Fruit fly (Drosophila melanogaster) whole organism, pupa: Measurements from ENCODE around the gene Mbs.

Experiments
- CG10348 ChIP-seq: fragments of 200-800 bp; sonication (Bioruptor generic); IDR thresholded peaks from 2 replicates; pipeline ENCODE4 v1.3.6; 2022; ENCODE audit warnings: missing biosample characterization, missing genetic modification characterization
- CG12605 ChIP-seq: fragments of 200-800 bp; sonication (Bioruptor generic); IDR thresholded peaks from 2 replicates; pipeline ENCODE4 v1.3.6; 2022; ENCODE audit warnings: missing biosample characterization, missing genetic modification characterization
- CG13204 ChIP-seq: fragments of 200-800 bp; sonication (Bioruptor generic); optimal IDR thresholded peaks from 2 replicates; lab custom pipeline; 2018; ENCODE audit warnings: missing biosample characterization, mild to moderate bottlenecking, missing genetic modification characterization, moderate library complexity
- CG14655 ChIP-seq: fragments of 200-800 bp; sonication (Bioruptor generic); optimal IDR thresholded peaks from 3 replicates; lab custom pipeline; 2017; ENCODE audit warnings: mild to moderate bottlenecking, missing biosample characterization, missing genetic modification reagents, missing genetic modification characterization
- CG15710 ChIP-seq: fragments of 200-800 bp; sonication (Bioruptor generic); optimal IDR thresholded peaks from 2 replicates; lab custom pipeline; 2018; ENCODE audit warnings: missing biosample characterization, mild to moderate bottlenecking, missing genetic modification characterization, moderate library complexity
- CG17806 ChIP-seq: fragments of 200-800 bp; sonication (Bioruptor generic); optimal IDR thresholded peaks from 2 replicates; lab custom pipeline; 2018; ENCODE audit warnings: missing biosample characterization, mild to moderate bottlenecking, missing genetic modification characterization, moderate library complexity
- CG32121 ChIP-seq: fragments of 200-800 bp; sonication (Bioruptor generic); IDR thresholded peaks from 2 replicates; pipeline ENCODE4 v1.3.6; 2022; ENCODE audit warnings: missing biosample characterization, missing genetic modification characterization
- CG34367 ChIP-seq: fragments of 200-800 bp; sonication (Bioruptor generic); optimal IDR thresholded peaks from 2 replicates; lab custom pipeline; 2018; ENCODE audit warnings: missing biosample characterization, mild to moderate bottlenecking, missing genetic modification characterization
- CG4496 ChIP-seq: fragments of 200-800 bp; sonication (Bioruptor generic); IDR thresholded peaks from 3 replicates; pipeline ENCODE4 v1.3.6; 2022; ENCODE audit warnings: missing biosample characterization, missing genetic modification characterization
- CG8159 ChIP-seq: fragments of 200-800 bp; sonication (Bioruptor generic); optimal IDR thresholded peaks from 3 replicates; lab custom pipeline; 2018; ENCODE audit warnings: missing biosample characterization, mild to moderate bottlenecking, missing genetic modification characterization, moderate library complexity
- CG8301 ChIP-seq: fragments of 200-800 bp; sonication (Bioruptor generic); optimal IDR thresholded peaks from 2 replicates; lab custom pipeline; 2018; ENCODE audit warnings: missing biosample characterization, mild to moderate bottlenecking, missing genetic modification characterization
- CG9948 ChIP-seq: fragments of 200-800 bp; sonication (Bioruptor generic); optimal IDR thresholded peaks from 2 replicates; lab custom pipeline; 2018; ENCODE audit warnings: missing biosample characterization, mild to moderate bottlenecking, missing genetic modification characterization, moderate library complexity
- D1 ChIP-seq: fragments of 200-800 bp; sonication (Bioruptor generic); optimal IDR thresholded peaks from 2 replicates; lab custom pipeline; 2018; ENCODE audit warnings: missing biosample characterization, mild to moderate bottlenecking, missing genetic modification characterization, moderate library complexity
- EcR ChIP-seq: fragments of 200-800 bp; sonication (Bioruptor generic); optimal IDR thresholded peaks from 3 replicates; lab custom pipeline; 2019; ENCODE audit warnings: missing biosample characterization, missing genetic modification characterization, mild to moderate bottlenecking, moderate library complexity, missing genetic modification reagents
- Ets98B ChIP-seq: fragments of 200-800 bp; sonication (Bioruptor generic); IDR thresholded peaks from 2 replicates; pipeline ENCODE4 v1.3.6; 2022; ENCODE audit warnings: missing biosample characterization, missing genetic modification characterization
- Pif1A ChIP-seq: fragments of 200-800 bp; sonication (Bioruptor generic); optimal IDR thresholded peaks from 3 replicates; lab custom pipeline; 2016; ENCODE audit warnings: missing biosample characterization, missing genetic modification characterization
- Pif1B ChIP-seq: fragments of 200-800 bp; sonication (Bioruptor generic); optimal IDR thresholded peaks from 3 replicates; lab custom pipeline; 2016; ENCODE audit warnings: missing biosample characterization, missing genetic modification characterization
- Snoo ChIP-seq: fragments of 200-800 bp; sonication (Bioruptor generic); optimal IDR thresholded peaks from 3 replicates; lab custom pipeline; 2017; ENCODE audit warnings: missing biosample characterization, mild to moderate bottlenecking, missing genetic modification characterization, inconsistent platforms
- fd96Ca ChIP-seq: fragments of 200-800 bp; sonication (Bioruptor generic); IDR thresholded peaks from 3 replicates; pipeline ENCODE4 v1.3.6; 2022; ENCODE audit warnings: missing biosample characterization, missing genetic modification characterization
- gl ChIP-seq: fragments of 200-800 bp; sonication (Bioruptor generic); optimal IDR thresholded peaks from 2 replicates; lab custom pipeline; 2018; ENCODE audit warnings: missing biosample characterization, mild to moderate bottlenecking, missing genetic modification characterization
- rn ChIP-seq: fragments of 200-800 bp; sonication (Bioruptor generic); IDR thresholded peaks from 2 replicates; pipeline ENCODE4 v1.3.6; 2022; ENCODE audit warnings: missing biosample characterization, missing genetic modification characterization

Gene Mbs

DNA sequence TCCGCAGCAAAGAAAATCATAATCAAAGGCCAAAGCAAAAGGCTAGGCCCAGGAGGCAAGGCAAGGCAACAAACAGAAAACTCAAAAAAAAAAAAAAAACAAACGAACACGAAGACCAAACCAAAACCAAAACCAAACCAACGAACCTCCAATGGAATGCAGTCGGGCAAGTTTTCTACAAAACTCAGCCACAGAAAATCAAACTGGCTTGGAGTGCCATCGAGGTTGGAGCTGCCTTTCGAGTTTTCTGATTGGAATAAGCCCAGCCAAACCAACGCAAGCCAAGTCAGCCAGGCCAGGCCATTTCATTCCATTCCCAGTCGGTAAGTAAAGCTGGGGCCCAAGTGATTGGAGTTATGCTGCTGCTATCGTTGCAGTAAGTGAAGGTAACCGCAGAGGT is 9.1 kb upstream of the Mbs start:
- no peak for TF ChIP-seq CG17806
- TF ChIP-seq gl (tag; lab: Kevin White, UChicago) = no peak
- TF ChIP-seq CG8301 (tag; lab: Kevin White, UChicago) = no peak
- peak; percentile 45 for TF ChIP-seq CG12605 (GFP tag; lab: Robert Waterston, UW)
- peak; percentile 43 for TF ChIP-seq CG4496
- no peak for TF ChIP-seq D1
- no peak for TF ChIP-seq fd96Ca (GFP tag; lab: Robert Waterston, UW)
- TF ChIP-seq rn (GFP tag; lab: Robert Waterston, UW) = no peak
- no peak for TF ChIP-seq CG8159 (tag; lab: Kevin White, UChicago)
- TF ChIP-seq Snoo (tag; lab: Kevin White, UChicago) = no peak
- no peak for TF ChIP-seq CG34367 (tag; lab: Kevin White, UChicago)
- TF ChIP-seq Pif1A (GFP tag; lab: Kevin White, UChicago) = no peak
- no peak for TF ChIP-seq Pif1B (GFP tag; lab: Kevin White, UChicago)
- TF ChIP-seq Ets98B (GFP tag; lab: Robert Waterston, UW) = peak; percentile 4; the same call in 1 of the 2 replicates

- TF ChIP-seq CG4496 (peak; percentile 61; the same call in 2 of the 3 replicates), gl (tag; lab: Kevin White, UChicago) (peak; percentile 53), Pif1B (GFP tag; lab: Kevin White, UChicago) (peak; percentile 48), fd96Ca (GFP tag; lab: Robert Waterston, UW) (peak; percentile 36; the same call in 1 of the 3 replicates), CG13204 (GFP tag; lab: Kevin White, UChicago) (peak; percentile 77), CG8159 (tag; lab: Kevin White, UChicago) (peak; percentile 95), Ets98B (GFP tag; lab: Robert Waterston, UW) (peak; percentile 36; the same call in 1 of the 2 replicates), D1 (peak; percentile 81), CG12605 (GFP tag; lab: Robert Waterston, UW) (peak; percentile 48; the same call in 1 of the 2 replicates), CG17806 (peak; percentile 81), Pif1A (GFP tag; lab: Kevin White, UChicago) (peak; percentile 49), EcR (GFP tag; lab: Kevin White, UChicago) (peak; percentile 90), Snoo (tag; lab: Kevin White, UChicago) (peak; percentile 77), CG10348 (GFP tag; lab: Robert Waterston, UW) (no peak), CG32121 (GFP tag; lab: Robert Waterston, UW) (peak; percentile 60), CG9948 (tag; lab: Kevin White, UChicago) (peak; percentile 86), CG14655 (peak; percentile 88), CG8301 (tag; lab: Kevin White, UChicago) (peak; percentile 82), rn (GFP tag; lab: Robert Waterston, UW) (peak; percentile 4; the same call in 1 of the 2 replicates), CG34367 (tag; lab: Kevin White, UChicago) (peak; percentile 80), CG15710 (tag; lab: Kevin White, UChicago) (peak; percentile 91)
- TF ChIP-seq, all 21 proteins: peak for 20
These were observed 8.5 kb upstream of the Mbs start for dm6 chr3L:16043045-16043781.

dm6 chr3L:16043782-16044352 is 7.9 kb upstream of the Mbs start:
- TF ChIP-seq fd96Ca (GFP tag; lab: Robert Waterston, UW) (no peak), D1 (no peak), CG9948 (tag; lab: Kevin White, UChicago) (no peak)

- TF ChIP-seq CG32121 (GFP tag; lab: Robert Waterston, UW) (peak; percentile 34), Pif1A (GFP tag; lab: Kevin White, UChicago) (no peak), EcR (GFP tag; lab: Kevin White, UChicago) (no peak), CG12605 (GFP tag; lab: Robert Waterston, UW) (peak; percentile 11; the same call in 1 of the 2 replicates), D1 (no peak), CG15710 (tag; lab: Kevin White, UChicago) (peak; percentile 25), Snoo (tag; lab: Kevin White, UChicago) (no peak), CG4496 (peak; percentile 33; the same call in 2 of the 3 replicates), CG9948 (tag; lab: Kevin White, UChicago) (no peak), CG10348 (GFP tag; lab: Robert Waterston, UW) (no peak), CG8159 (tag; lab: Kevin White, UChicago) (peak; percentile 66), fd96Ca (GFP tag; lab: Robert Waterston, UW) (peak; percentile 39; the same call in 1 of the 3 replicates), CG34367 (tag; lab: Kevin White, UChicago) (no peak), CG8301 (tag; lab: Kevin White, UChicago) (no peak), CG17806 (peak; percentile 44), gl (tag; lab: Kevin White, UChicago) (peak; percentile 41), rn (GFP tag; lab: Robert Waterston, UW) (no peak), CG14655 (no peak), Ets98B (GFP tag; lab: Robert Waterston, UW) (peak; percentile 12; the same call in 1 of the 2 replicates), CG13204 (GFP tag; lab: Kevin White, UChicago) (no peak), Pif1B (GFP tag; lab: Kevin White, UChicago) (no peak)
These were observed 6.5 kb upstream of the Mbs start for dm6 chr3L:16045083-16045830.
